Worm (Caenorhabditis elegans) whole organism, late embryonic: Measurements from ENCODE around the gene ccch-1.

Experiments used
- K02D7.2 ChIP-seq: sonication (generic microtip); optimal IDR thresholded peaks from 2 replicates; lab custom pipeline; 2017; ENCODE audit warnings: mild to moderate bottlenecking, missing genetic modification characterization, missing compliant biosample characterization
- K09A11.1 ChIP-seq: sonication (generic microtip); optimal IDR thresholded peaks from 2 replicates; lab custom pipeline; 2017; ENCODE audit warnings: antibody characterized with exemption, mild to moderate bottlenecking, missing genetic modification characterization, missing compliant biosample characterization; ENCODE audit not compliant: insufficient read depth
- T23F11.4 ChIP-seq: fragments of 200-800 bp; sonication (Bioruptor generic); optimal IDR thresholded peaks from 2 replicates; lab custom pipeline; 2018; ENCODE audit warnings: mild to moderate bottlenecking, missing genetic modification characterization, missing compliant biosample characterization
- ahr-1 ChIP-seq: sonication (generic microtip); optimal IDR thresholded peaks from 2 replicates; lab custom pipeline; 2016; ENCODE audit warnings: missing genetic modification characterization, missing compliant biosample characterization
- ama-1 ChIP-seq: fragments of 150-350 bp; optimal IDR thresholded peaks from 2 replicates; lab custom pipeline; 2014
- ceh-14 ChIP-seq: sonication (generic microtip); optimal IDR thresholded peaks from 2 replicates; lab custom pipeline; 2016; ENCODE audit warnings: missing genotype, missing genetic modification characterization, missing compliant biosample characterization
- ceh-19 ChIP-seq: fragments of 200-800 bp; sonication (Bioruptor generic); optimal IDR thresholded peaks from 2 replicates; lab custom pipeline; 2018; ENCODE audit warnings: mild to moderate bottlenecking, missing genetic modification characterization, missing compliant biosample characterization
- ceh-2 ChIP-seq: sonication (generic microtip); optimal IDR thresholded peaks from 2 replicates; lab custom pipeline; 2016; ENCODE audit warnings: missing genotype, missing genetic modification characterization, missing compliant biosample characterization
- ceh-24 ChIP-seq: sonication (generic microtip); optimal IDR thresholded peaks from 2 replicates; lab custom pipeline; 2016; ENCODE audit warnings: mild to moderate bottlenecking, missing genetic modification characterization, missing compliant biosample characterization
- ceh-30 ChIP-seq: fragments of 150-350 bp; optimal IDR thresholded peaks from 2 replicates; lab custom pipeline; 2014; ENCODE audit warnings: missing biosample characterization, missing genetic modification characterization
- ceh-31 ChIP-seq: sonication (generic microtip); optimal IDR thresholded peaks from 2 replicates; lab custom pipeline; 2016; ENCODE audit warnings: missing genetic modification characterization, missing compliant biosample characterization
- ceh-45 ChIP-seq: fragments of 200-800 bp; sonication (Bioruptor generic); IDR thresholded peaks from 2 replicates; pipeline ENCODE4 v1.3.6; 2022; ENCODE audit warnings: missing genetic modification reagents, missing genetic modification characterization, missing compliant biosample characterization
- ceh-6 ChIP-seq: fragments of 200-800 bp; sonication (Bioruptor generic); optimal IDR thresholded peaks from 2 replicates; lab custom pipeline; 2018; ENCODE audit warnings: mild to moderate bottlenecking, missing genetic modification characterization, missing compliant biosample characterization
- che-1 ChIP-seq: sonication (generic microtip); optimal IDR thresholded peaks from 2 replicates; lab custom pipeline; 2016; ENCODE audit warnings: mild to moderate bottlenecking, missing genetic modification characterization, missing compliant biosample characterization
- dmd-4 ChIP-seq: sonication (generic microtip); optimal IDR thresholded peaks from 2 replicates; lab custom pipeline; 2016; ENCODE audit warnings: borderline replicate concordance, missing genetic modification characterization, missing compliant biosample characterization
- dve-1 ChIP-seq: sonication (generic microtip); optimal IDR thresholded peaks from 2 replicates; lab custom pipeline; 2017; ENCODE audit warnings: antibody characterized with exemption, mild to moderate bottlenecking, missing genetic modification characterization, missing compliant biosample characterization
- elt-2 ChIP-seq: sonication (generic microtip); optimal IDR thresholded peaks from 2 replicates; lab custom pipeline; 2016; ENCODE audit warnings: missing genetic modification reagents, missing genetic modification characterization, missing compliant biosample characterization
- elt-4 ChIP-seq: sonication (generic microtip); optimal IDR thresholded peaks from 2 replicates; lab custom pipeline; 2016; ENCODE audit warnings: missing genetic modification characterization, missing compliant biosample characterization
- fax-1 ChIP-seq: sonication (generic microtip); optimal IDR thresholded peaks from 2 replicates; lab custom pipeline; 2016; ENCODE audit warnings: missing genotype, missing genetic modification characterization, missing compliant biosample characterization
- fkh-10 ChIP-seq: fragments of 150-350 bp; optimal IDR thresholded peaks from 2 replicates; lab custom pipeline; 2014; ENCODE audit warnings: missing biosample characterization, missing genetic modification reagents, missing genetic modification characterization
- gmeb-2 ChIP-seq: sonication (generic microtip); optimal IDR thresholded peaks from 2 replicates; lab custom pipeline; 2016; ENCODE audit warnings: missing genetic modification characterization, inconsistent platforms, missing compliant biosample characterization
- hlh-15 ChIP-seq: sonication (generic microtip); optimal IDR thresholded peaks from 2 replicates; lab custom pipeline; 2016; ENCODE audit warnings: missing genetic modification characterization, missing compliant biosample characterization
- hlh-30 ChIP-seq: sonication (generic microtip); optimal IDR thresholded peaks from 2 replicates; lab custom pipeline; 2017; ENCODE audit warnings: antibody characterized with exemption, missing genetic modification characterization, missing compliant biosample characterization; ENCODE audit not compliant: insufficient read depth
- hlh-6 ChIP-seq: sonication (generic microtip); optimal IDR thresholded peaks from 2 replicates; lab custom pipeline; 2016; ENCODE audit warnings: missing genotype, missing genetic modification characterization, missing compliant biosample characterization
- hlh-8 ChIP-seq: sonication (generic microtip); optimal IDR thresholded peaks from 2 replicates; lab custom pipeline; 2016; ENCODE audit warnings: missing genotype, missing genetic modification characterization, missing compliant biosample characterization
- lim-6 ChIP-seq: sonication (generic microtip); optimal IDR thresholded peaks from 2 replicates; lab custom pipeline; 2016; ENCODE audit warnings: missing genetic modification characterization, missing compliant biosample characterization
- lin-11 ChIP-seq: fragments of 200-800 bp; sonication (Bioruptor generic); optimal IDR thresholded peaks from 2 replicates; lab custom pipeline; 2018; ENCODE audit warnings: mild to moderate bottlenecking, missing genetic modification characterization, missing compliant biosample characterization
- nfya-1 ChIP-seq: sonication (generic microtip); optimal IDR thresholded peaks from 2 replicates; lab custom pipeline; 2017; ENCODE audit warnings: missing genetic modification characterization, mild to moderate bottlenecking, missing compliant biosample characterization, antibody characterized with exemption, moderate library complexity
- nhr-11 ChIP-seq: fragments of 150-350 bp; optimal IDR thresholded peaks from 2 replicates; lab custom pipeline; 2014; ENCODE audit warnings: missing biosample characterization, missing genetic modification characterization
- nhr-232 ChIP-seq: sonication (generic microtip); optimal IDR thresholded peaks from 2 replicates; lab custom pipeline; 2016; ENCODE audit warnings: missing genetic modification characterization, missing compliant biosample characterization
- odd-2 ChIP-seq: sonication (generic microtip); optimal IDR thresholded peaks from 2 replicates; lab custom pipeline; 2017; ENCODE audit warnings: antibody characterized with exemption, mild to moderate bottlenecking, missing genetic modification characterization, missing compliant biosample characterization
- pax-1 ChIP-seq: fragments of 150-350 bp; optimal IDR thresholded peaks from 2 replicates; lab custom pipeline; 2014; ENCODE audit warnings: missing biosample characterization, missing genetic modification characterization
- pha-4 ChIP-seq: fragments of 150-350 bp; optimal IDR thresholded peaks from 2 replicates; lab custom pipeline; 2018; ENCODE audit warnings: missing biosample characterization, missing genetic modification reagents, missing genetic modification characterization
- pqm-1 ChIP-seq: sonication (generic microtip); optimal IDR thresholded peaks from 2 replicates; lab custom pipeline; 2016; ENCODE audit warnings: missing genetic modification characterization, missing compliant biosample characterization
- rnt-1 ChIP-seq: sonication (generic microtip); optimal IDR thresholded peaks from 2 replicates; lab custom pipeline; 2016; ENCODE audit warnings: missing genetic modification characterization, missing compliant biosample characterization
- sdc-2 ChIP-seq: sonication (generic microtip); optimal IDR thresholded peaks from 2 replicates; lab custom pipeline; 2016; ENCODE audit warnings: missing genotype, missing genetic modification characterization, missing compliant biosample characterization
- sox-2 ChIP-seq: fragments of 200-800 bp; sonication (Bioruptor generic); IDR thresholded peaks from 2 replicates; pipeline ENCODE4 v1.3.6; 2022; ENCODE audit warnings: missing genetic modification reagents, missing genetic modification characterization, missing compliant biosample characterization
- tbx-2 ChIP-seq: sonication (generic microtip); optimal IDR thresholded peaks from 2 replicates; lab custom pipeline; 2016; ENCODE audit warnings: missing genetic modification characterization, missing compliant biosample characterization
- tbx-7 ChIP-seq: sonication (generic microtip); optimal IDR thresholded peaks from 2 replicates; lab custom pipeline; 2016; ENCODE audit warnings: missing genotype, missing genetic modification characterization, missing compliant biosample characterization
- ttx-3 ChIP-seq: sonication (generic microtip); optimal IDR thresholded peaks from 2 replicates; lab custom pipeline; 2016; ENCODE audit warnings: missing genetic modification reagents, missing genetic modification characterization, missing compliant biosample characterization
- unc-3 ChIP-seq, 2 experiments: fragments of 200-800 bp in 1 of 2; sonication (Bioruptor generic) in 1 of 2; sonication (generic microtip) in 1 of 2; conservative IDR thresholded peaks in 1 of 2; optimal IDR thresholded peaks in 1 of 2; 2 replicates each; pipeline versions ENCODE4 v1.3.6 to Lab custom; 2016 to 2022; ENCODE audit warnings: missing compliant biosample characterization in 2 of 2, missing genetic modification characterization in 2 of 2, missing genetic modification reagents in 1 of 2
- unc-42 ChIP-seq: sonication (generic microtip); optimal IDR thresholded peaks from 2 replicates; lab custom pipeline; 2016; ENCODE audit warnings: missing genotype, missing genetic modification characterization, missing compliant biosample characterization
- unc-55 ChIP-seq: sonication (generic microtip); optimal IDR thresholded peaks from 2 replicates; lab custom pipeline; 2017; ENCODE audit warnings: missing biosample characterization, missing genetic modification reagents, missing genetic modification characterization
- zip-5 ChIP-seq: sonication (generic microtip); optimal IDR thresholded peaks from 2 replicates; lab custom pipeline; 2016; ENCODE audit warnings: missing genetic modification characterization, missing compliant biosample characterization
- ztf-16 ChIP-seq: sonication (generic microtip); optimal IDR thresholded peaks from 2 replicates; lab custom pipeline; 2017; ENCODE audit warnings: missing genetic modification characterization, missing compliant biosample characterization

The ccch-1 gene

DNA sequence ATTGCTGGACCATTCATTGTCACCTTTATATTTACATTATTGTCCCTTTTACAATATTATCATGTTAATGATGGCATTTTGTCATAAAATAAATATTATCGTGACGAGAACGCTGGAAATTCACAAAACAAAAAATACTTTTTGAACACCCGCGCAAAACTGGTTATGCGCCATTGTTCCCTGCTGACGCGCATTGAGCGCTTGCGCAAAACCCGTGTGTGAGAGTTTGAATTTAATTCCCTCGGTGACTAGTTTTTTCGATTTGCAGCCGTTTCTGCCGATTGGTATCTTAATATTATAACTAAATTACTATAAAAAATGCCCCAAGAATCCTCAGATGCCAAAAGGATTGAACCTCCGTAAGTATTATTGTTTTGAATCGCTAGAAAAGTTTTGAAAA is 6.2 kb upstream of the ccch-1 start, which contains the start of gene pafo-1 (continued):
- TF ChIP-seq ceh-45 (GFP tag; lab: Robert Waterston, UW) (no peak), nhr-11 (tag; lab: Kevin White, UChicago) (no peak), sox-2 (GFP tag; lab: Robert Waterston, UW) (0 out of 2 replicates have a peak, but pooled peaks have one; percentile 33), ceh-6 (GFP tag; lab: Kevin White, UChicago) (no peak), hlh-6 (tag; lab: Kevin White, UChicago) (no peak), unc-42 (tag; lab: Kevin White, UChicago) (no peak), hlh-8 (tag; lab: Kevin White, UChicago) (no peak), rnt-1 (tag; lab: Kevin White, UChicago) (peak; percentile 25), fkh-10 (GFP tag; lab: Kevin White, UChicago) (no peak), tbx-7 (tag; lab: Kevin White, UChicago) (peak; percentile 16), ceh-14 (peak; percentile 36), lim-6 (no peak), ama-1 (lab: Kevin White, UChicago) (no peak), ahr-1 (no peak), unc-3 (GFP tag; conservative IDR thresholded peaks at IDR 0.05; lab: Robert Waterston, UW) (peak; percentile 50; the same call in 1 of the 2 replicates), unc-3 (tag; optimal IDR thresholded peaks at IDR 0.05; lab: Kevin White, UChicago) (peak; percentile 49), unc-55 (GFP tag; lab: Kevin White, UChicago) (peak; percentile 53), nhr-232 (tag; lab: Kevin White, UChicago) (no peak), hlh-30 (tag; lab: Kevin White, UChicago) (peak; percentile 29), hlh-15 (tag; lab: Kevin White, UChicago) (no peak), tbx-2 (peak; percentile 57), ceh-30 (tag; lab: Kevin White, UChicago) (no peak), T23F11.4 (GFP tag; lab: Kevin White, UChicago) (no peak), pha-4 (tag; lab: Kevin White, UChicago) (no peak), ttx-3 (peak; percentile 12), ceh-19 (no peak), odd-2 (tag; lab: Kevin White, UChicago) (no peak), pax-1 (tag; lab: Kevin White, UChicago) (no peak), zip-5 (peak; percentile 9), ceh-31 (peak; percentile 43), fax-1 (tag; lab: Kevin White, UChicago) (no peak), dve-1 (tag; lab: Kevin White, UChicago) (peak; percentile 27), ztf-16 (tag; lab: Kevin White, UChicago) (peak; percentile 57), sdc-2 (tag; lab: Kevin White, UChicago) (no peak), lin-11 (tag; lab: Kevin White, UChicago) (peak; percentile 40), K02D7.2 (tag; lab: Kevin White, UChicago) (no peak), dmd-4 (tag; lab: Kevin White, UChicago) (no peak), elt-4 (tag; lab: Kevin White, UChicago) (no peak), K09A11.1 (tag; lab: Kevin White, UChicago) (peak; percentile 33), ceh-2 (tag; lab: Kevin White, UChicago) (no peak), pqm-1 (no peak), elt-2 (tag; lab: Kevin White, UChicago) (peak; percentile 74), gmeb-2 (tag; lab: Kevin White, UChicago) (peak; percentile 50), che-1 (peak; percentile 63)

ce11 chrV:11525338-11525737 is 2.3 kb upstream of the ccch-1 start:
- peak; percentile 59 for TF ChIP-seq nfya-1 (tag; lab: Kevin White, UChicago)
- no peak for TF ChIP-seq ceh-24 (tag; lab: Kevin White, UChicago)
